Worm (Caenorhabditis elegans): Measurements from ENCODE around the gene nadk-1.

ce11 chrIV:1454194-1454593 is 2.7 kb upstream of the nadk-1 start:
- TF ChIP-seq ama-1 (optimal IDR thresholded peaks at IDR 0.05) (no peak), ama-1 (GFP tag; optimal IDR thresholded peaks at IDR 0.05) (no peak), madf-6 (GFP tag; IDR thresholded peaks at IDR 0.05) (no peak)
